Fruit fly (Drosophila melanogaster) whole organism, adult: ENCODE results near the gene ome.

Experiments
- CG5204 ChIP-seq: fragments of 200-800 bp; sonication (Bioruptor generic); optimal IDR thresholded peaks from 2 replicates; lab custom pipeline; 2016; ENCODE audit warnings: missing biosample characterization, missing genetic modification characterization
- Mnt ChIP-seq: fragments of 200-800 bp; sonication (Bioruptor generic); optimal IDR thresholded peaks from 2 replicates; lab custom pipeline; 2016; ENCODE audit warnings: missing biosample characterization, mild to moderate bottlenecking, missing genetic modification characterization
- cnc ChIP-seq, 2 experiments: fragments of >200 bp; optimal IDR thresholded peaks; 2 replicates each; lab custom pipeline; 2017

DNA sequence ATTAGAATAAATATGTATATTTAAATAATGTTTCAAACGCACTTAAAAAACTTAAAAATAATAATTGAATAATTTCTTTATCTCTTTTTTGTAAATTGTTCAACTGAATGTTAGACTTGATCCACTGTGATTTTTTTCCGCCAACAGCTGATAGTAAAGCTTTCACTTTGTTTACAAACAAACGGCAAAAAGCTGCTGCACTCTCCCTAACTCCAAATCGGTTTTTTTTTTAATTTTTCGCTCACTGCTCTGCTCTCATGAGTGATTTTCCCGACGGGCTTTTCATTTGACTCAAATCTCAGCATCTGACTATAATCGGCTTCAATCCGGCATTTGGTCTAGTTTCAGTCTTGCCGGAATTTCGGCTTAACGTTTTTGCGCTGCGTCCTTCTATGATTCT is 8.9 kb downstream of the ome start:
- no peak for TF ChIP-seq cnc (optimal IDR thresholded peaks at IDR 0.05; lab: Kevin White, UChicago)
- TF ChIP-seq CG5204 (GFP tag; lab: Kevin White, UChicago): no peak
- TF ChIP-seq Mnt (GFP tag; lab: Kevin White, UChicago): no peak
